Worm (Caenorhabditis elegans): ENCODE results near the gene cpz-2.

ce11 chrV:13352415-13352814 lies 28.6 kb upstream of the cpz-2 start:
- TF ChIP-seq pha-4 (tag; optimal IDR thresholded peaks at IDR 0.05): no peak
- no peak for TF ChIP-seq F13H6.1 (tag; optimal IDR thresholded peaks at IDR 0.05)
- TF ChIP-seq K09A11.1 (tag; optimal IDR thresholded peaks at IDR 0.05; ENCODE audit: insufficient read depth): no peak
- no peak for TF ChIP-seq unc-3 (GFP tag; conservative IDR thresholded peaks at IDR 0.05)
- no peak for TF ChIP-seq unc-3 (tag; optimal IDR thresholded peaks at IDR 0.05)
- no peak for TF ChIP-seq tbx-7 (tag; optimal IDR thresholded peaks at IDR 0.05)
- TF ChIP-seq ceh-2 (tag; optimal IDR thresholded peaks at IDR 0.05): no peak
- TF ChIP-seq lin-11 (tag; optimal IDR thresholded peaks at IDR 0.05): no peak
- TF ChIP-seq ceh-18 (tag; optimal IDR thresholded peaks at IDR 0.05): no peak
- TF ChIP-seq nhr-11 (tag; optimal IDR thresholded peaks at IDR 0.05): no peak

Data from whole organism, late embryonic.